Fruit fly (Drosophila melanogaster): ENCODE results near the gene CG10375.
A peak's percentile ranks its signal among the peaks of the same experiment; 100 is the strongest.

Gene CG10375

dm6 chr3R:23725711-23726349 is 41.7 kb upstream of the CG10375 start (continued):
- TF ChIP-seq sob (GFP tag; IDR thresholded peaks at IDR 0.05) (peak; percentile 63; the same call in 1 of the 2 replicates), Xrp1 (GFP tag; IDR thresholded peaks at IDR 0.05) (no peak), CG2678 (tag; optimal IDR thresholded peaks at IDR 0.05) (peak; percentile 46), CG6254 (GFP tag; optimal IDR thresholded peaks at IDR 0.05) (no peak), E2f1 (GFP tag; IDR thresholded peaks at IDR 0.05) (no peak), CG12744 (GFP tag; optimal IDR thresholded peaks at IDR 0.05) (peak; percentile 30), CG3726 (GFP tag; IDR thresholded peaks at IDR 0.05) (no peak), disco-r (GFP tag; optimal IDR thresholded peaks at IDR 0.05) (no peak), trh (GFP tag; optimal IDR thresholded peaks at IDR 0.05) (no peak), CG10209 (GFP tag; optimal IDR thresholded peaks at IDR 0.05) (no peak), CG6854 (GFP tag; optimal IDR thresholded peaks at IDR 0.05) (no peak), Doc2 (GFP tag; IDR thresholded peaks at IDR 0.05) (no peak), CG17829 (tag; optimal IDR thresholded peaks at IDR 0.05) (no peak), sd (tag; optimal IDR thresholded peaks at IDR 0.05) (peak; percentile 61), fru (optimal IDR thresholded peaks at IDR 0.05) (no peak), ro (GFP tag; IDR thresholded peaks at IDR 0.05) (no peak), CG4282 (GFP tag; optimal IDR thresholded peaks at IDR 0.05) (no peak), insv (GFP tag; optimal IDR thresholded peaks at IDR 0.05) (no peak), CG10979 (tag; optimal IDR thresholded peaks at IDR 0.05) (no peak), CG11560 (tag; IDR thresholded peaks at IDR 0.05) (no peak), Rx (GFP tag; IDR thresholded peaks at IDR 0.05) (no peak), BtbVII (GFP tag; optimal IDR thresholded peaks at IDR 0.05) (peak; percentile 50), Lpt (GFP tag; optimal IDR thresholded peaks at IDR 0.05) (no peak), slbo (GFP tag; IDR thresholded peaks at IDR 0.05) (no peak), Spps (tag; optimal IDR thresholded peaks at IDR 0.05) (no peak), Fer3 (tag; optimal IDR thresholded peaks at IDR 0.05) (peak; percentile 30), ems (GFP tag; optimal IDR thresholded peaks at IDR 0.05) (no peak), Dref (GFP tag; IDR thresholded peaks at IDR 0.05) (no peak), CG1603 (tag; optimal IDR thresholded peaks at IDR 0.05) (no peak), CG17328 (GFP tag; IDR thresholded peaks at IDR 0.05) (no peak), CG4328 (GFP tag; optimal IDR thresholded peaks at IDR 0.05) (peak; percentile 34), E2f2 (GFP tag; IDR thresholded peaks at IDR 0.05) (no peak), lab (GFP tag; optimal IDR thresholded peaks at IDR 0.05) (peak; percentile 68), Sox102F (GFP tag; optimal IDR thresholded peaks at IDR 0.05) (no peak), Meics (GFP tag; optimal IDR thresholded peaks at IDR 0.05) (no peak), Dll (GFP tag; IDR thresholded peaks at IDR 0.05; ENCODE audit: partially characterized antibody) (no peak), CG15696 (tag; optimal IDR thresholded peaks at IDR 0.05) (no peak), Fer1 (GFP tag; optimal IDR thresholded peaks at IDR 0.05) (peak; percentile 60), CG32767 (GFP tag; IDR thresholded peaks at IDR 0.05) (0 out of 2 replicates have a peak, but pooled peaks have one; percentile 14), Dip2 (GFP tag; IDR thresholded peaks at IDR 0.05) (no peak), Hsf (GFP tag; optimal IDR thresholded peaks at IDR 0.05) (no peak), CG6689 (GFP tag; IDR thresholded peaks at IDR 0.05) (no peak), CG30431 (GFP tag; optimal IDR thresholded peaks at IDR 0.05) (no peak), ATbp (GFP tag; optimal IDR thresholded peaks at IDR 0.05) (peak; percentile 39), CG14441 (GFP tag; IDR thresholded peaks at IDR 0.05) (no peak), CG2875 (GFP tag; optimal IDR thresholded peaks at IDR 0.05) (no peak), slp2 (GFP tag; optimal IDR thresholded peaks at IDR 0.05) (no peak), Nf-YA (GFP tag; IDR thresholded peaks at IDR 0.05) (no peak), CG7745 (tag; optimal IDR thresholded peaks at IDR 0.05) (no peak), CG8388 (GFP tag; optimal IDR thresholded peaks at IDR 0.05) (no peak), CG13287 (GFP tag; IDR thresholded peaks at IDR 0.05; ENCODE audit: partially characterized antibody) (0 out of 2 replicates have a peak, but pooled peaks have one; percentile 7)

Measured in whole organism, embryonic.